Worm (Caenorhabditis elegans) whole organism, early embryonic: ENCODE data around the gene cyp-33C1.

ENCODE experiments used
- B0310.2 ChIP-seq: sonication (generic microtip); optimal IDR thresholded peaks from 2 replicates; lab custom pipeline; 2016; ENCODE audit warnings: mild to moderate bottlenecking, missing genetic modification characterization, missing compliant biosample characterization
- ama-1 ChIP-seq: fragments of 150-350 bp; optimal IDR thresholded peaks from 2 replicates; lab custom pipeline; 2014
- ceh-13 ChIP-seq: fragments of 200-800 bp; sonication (Bioruptor generic); optimal IDR thresholded peaks from 2 replicates; lab custom pipeline; 2018; ENCODE audit warnings: mild to moderate bottlenecking, missing genetic modification characterization, missing compliant biosample characterization
- ceh-36 ChIP-seq: sonication (generic microtip); optimal IDR thresholded peaks from 2 replicates; lab custom pipeline; 2016; ENCODE audit warnings: missing genetic modification characterization, inconsistent platforms, missing compliant biosample characterization
- hmg-4 ChIP-seq: fragments of 200-800 bp; sonication (Bioruptor generic); optimal IDR thresholded peaks from 2 replicates; lab custom pipeline; 2018; ENCODE audit warnings: mild to moderate bottlenecking, missing genetic modification characterization, missing compliant biosample characterization
- hnd-1 ChIP-seq: sonication (generic microtip); optimal IDR thresholded peaks from 2 replicates; lab custom pipeline; 2016; ENCODE audit warnings: missing genetic modification characterization, missing compliant biosample characterization
- sea-1 ChIP-seq: fragments of 200-800 bp; sonication (Bioruptor generic); conservative IDR thresholded peaks from 2 replicates; pipeline ENCODE4 v1.3.6; 2022; ENCODE audit warnings: missing genetic modification characterization, missing compliant biosample characterization
- tbx-37 ChIP-seq: fragments of 200-800 bp; sonication (Bioruptor generic); conservative IDR thresholded peaks from 2 replicates; pipeline ENCODE4 v1.3.6; 2022; ENCODE audit warnings: missing genetic modification reagents, missing genetic modification characterization, missing compliant biosample characterization
- tra-4 ChIP-seq: sonication (generic microtip); optimal IDR thresholded peaks from 2 replicates; lab custom pipeline; 2017; ENCODE audit warnings: missing genetic modification characterization, missing compliant biosample characterization

DNA sequence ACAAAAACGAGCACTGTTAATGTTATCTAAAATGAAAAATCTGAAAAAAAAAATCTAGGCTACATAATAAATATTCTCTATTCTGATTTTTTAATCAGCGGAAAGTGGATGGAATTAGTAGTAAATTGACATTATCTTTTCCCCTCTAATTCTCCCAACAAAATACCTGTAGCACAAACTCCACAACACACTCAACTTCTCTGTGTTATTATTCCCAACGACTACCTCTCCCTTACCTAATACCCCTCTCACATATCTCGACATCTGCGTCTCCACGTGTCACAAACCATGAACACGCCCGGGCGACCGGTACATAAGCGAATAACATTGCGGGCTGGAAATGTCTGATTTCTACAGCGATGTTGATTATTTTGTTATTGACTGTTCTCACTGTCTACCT lies 3.8 kb downstream of the cyp-33C1 start, which contains the start of gene cyp-33C2:
- no peak for TF ChIP-seq ama-1 (lab: Kevin White, UChicago)
- no peak for TF ChIP-seq ceh-13 (GFP tag; lab: Kevin White, UChicago)
- TF ChIP-seq B0310.2 (tag; lab: Kevin White, UChicago), result no peak
- no peak for TF ChIP-seq tbx-37 (GFP tag; lab: Robert Waterston, UW)
- TF ChIP-seq hnd-1 (tag; lab: Kevin White, UChicago), result no peak
- no peak for TF ChIP-seq tra-4 (tag; lab: Kevin White, UChicago)
- no peak for TF ChIP-seq ceh-36 (tag; lab: Kevin White, UChicago)
- no peak for TF ChIP-seq hmg-4 (GFP tag; lab: Kevin White, UChicago)
- TF ChIP-seq sea-1 (GFP tag; lab: Robert Waterston, UW), result no peak
